ENCODE assay signal across 2 worm cellular contexts in the genomic region with DNA sequence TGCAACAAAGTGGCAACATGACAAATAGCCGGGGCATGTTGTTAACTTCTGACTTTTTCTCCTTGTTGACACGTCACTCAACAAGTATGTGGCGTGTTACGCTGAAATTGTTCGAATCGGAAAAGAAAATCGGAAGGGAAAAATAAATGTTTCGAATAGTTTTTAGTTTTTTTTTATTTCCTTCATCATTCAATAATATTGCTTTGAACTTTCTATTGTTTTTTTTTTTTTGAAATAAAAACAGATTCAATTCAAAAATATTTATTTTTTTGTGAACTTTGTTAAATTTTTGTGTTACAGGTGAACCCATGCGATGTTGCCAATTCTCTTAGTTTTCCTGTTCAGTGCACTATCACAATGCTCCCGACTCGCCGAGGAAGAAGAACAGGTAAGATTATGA.
TF ChIP-seq lines count a peak whose summit lies in the region.

A gene (plus strand): TSS at position 301 of the 400 bp plus-strand sequence.

TF ChIP-seq in whole organism, L1 larva, 84 proteins besides CTCF, POLR2A, EP300 and RAD21:
- TF ChIP-seq zag-1 (tag; optimal IDR thresholded peaks at IDR 0.05; lab: Kevin White, UChicago) (no peak), ceh-82 (tag; optimal IDR thresholded peaks at IDR 0.05; lab: Kevin White, UChicago) (no peak), F16B12.6 (tag; optimal IDR thresholded peaks at IDR 0.05; lab: Kevin White, UChicago) (no peak), lin-14 (GFP tag; optimal IDR thresholded peaks at IDR 0.05; lab: Kevin White, UChicago) (peak; percentile 29)

TF ChIP-seq in whole organism, L3 larva, 47 proteins besides CTCF, POLR2A, EP300 and RAD21:
- TF ChIP-seq nhr-67 (tag; optimal IDR thresholded peaks at IDR 0.05; lab: Kevin White, UChicago) (no peak), lin-39 (tag; optimal IDR thresholded peaks at IDR 0.05; lab: Kevin White, UChicago) (peak; percentile 37)
